Fruit fly (Drosophila melanogaster) whole organism, embryonic: Measurements from ENCODE around the gene CG2839.

Experiments used
- Atf3 ChIP-seq: fragments of 200-800 bp; sonication (Bioruptor generic); optimal IDR thresholded peaks from 3 replicates; lab custom pipeline; 2016; ENCODE audit warnings: missing biosample characterization, missing genetic modification characterization
- CG10274 ChIP-seq: fragments of 200-800 bp; sonication (Bioruptor generic); optimal IDR thresholded peaks from 3 replicates; lab custom pipeline; 2017; ENCODE audit warnings: missing biosample characterization, mild to moderate bottlenecking, missing genetic modification characterization
- CG11696 ChIP-seq: fragments of 200-800 bp; sonication (Bioruptor generic); IDR thresholded peaks from 2 replicates; pipeline ENCODE4 v1.3.6; 2022; ENCODE audit warnings: missing biosample characterization, missing genetic modification characterization
- CG12104 ChIP-seq: fragments of 200-800 bp; sonication (Bioruptor generic); optimal IDR thresholded peaks from 3 replicates; lab custom pipeline; 2016; ENCODE audit warnings: missing biosample characterization, missing genetic modification characterization
- CG14710 ChIP-seq: fragments of 200-800 bp; sonication (Bioruptor generic); optimal IDR thresholded peaks from 3 replicates; lab custom pipeline; 2019; ENCODE audit warnings: missing biosample characterization, mild to moderate bottlenecking, missing genetic modification characterization, moderate library complexity
- CG15601 ChIP-seq: fragments of 200-800 bp; sonication (Bioruptor generic); optimal IDR thresholded peaks from 3 replicates; lab custom pipeline; 2019; ENCODE audit warnings: missing biosample characterization, mild to moderate bottlenecking, missing genetic modification characterization, moderate library complexity
- CG1602 ChIP-seq: fragments of 200-800 bp; sonication (Bioruptor generic); optimal IDR thresholded peaks from 3 replicates; lab custom pipeline; 2016; ENCODE audit warnings: missing biosample characterization, missing genetic modification characterization
- CG17568 ChIP-seq: fragments of 200-800 bp; sonication (Bioruptor generic); optimal IDR thresholded peaks from 2 replicates; lab custom pipeline; 2018; ENCODE audit warnings: missing biosample characterization, mild to moderate bottlenecking, missing genetic modification characterization, moderate library complexity
- CG2129 ChIP-seq: fragments of 200-800 bp; sonication (Bioruptor generic); IDR thresholded peaks from 2 replicates; pipeline ENCODE4 v1.3.6; 2022; ENCODE audit warnings: missing biosample characterization, missing genetic modification characterization; ENCODE audit not compliant: partially characterized antibody
- CG2889 ChIP-seq: fragments of 200-800 bp; sonication (Bioruptor generic); IDR thresholded peaks from 3 replicates; pipeline ENCODE4 v1.3.6; 2022; ENCODE audit warnings: missing biosample characterization, missing genetic modification characterization
- CG4282 ChIP-seq: fragments of 200-800 bp; sonication (Bioruptor generic); optimal IDR thresholded peaks from 2 replicates; lab custom pipeline; 2016; ENCODE audit warnings: missing biosample characterization, missing genetic modification characterization
- CG4328 ChIP-seq: fragments of 200-800 bp; sonication (Bioruptor generic); optimal IDR thresholded peaks from 3 replicates; lab custom pipeline; 2017; ENCODE audit warnings: missing biosample characterization, missing genetic modification reagents, missing genetic modification characterization
- CG4404 ChIP-seq: fragments of 200-800 bp; sonication (Bioruptor generic); IDR thresholded peaks from 2 replicates; pipeline ENCODE4 v1.3.6; 2022; ENCODE audit warnings: missing biosample characterization, missing genetic modification characterization
- CG4617 ChIP-seq: fragments of 200-800 bp; sonication (Bioruptor generic); optimal IDR thresholded peaks from 3 replicates; lab custom pipeline; 2016; ENCODE audit warnings: missing biosample characterization, missing genetic modification characterization, borderline replicate concordance
- CG4854 ChIP-seq: fragments of 200-800 bp; sonication (Bioruptor generic); optimal IDR thresholded peaks from 2 replicates; lab custom pipeline; 2016; ENCODE audit warnings: missing biosample characterization, missing genetic modification characterization, inconsistent platforms
- CG6272 ChIP-seq: fragments of 200-800 bp; sonication (Bioruptor generic); IDR thresholded peaks from 2 replicates; pipeline ENCODE4 v1.3.6; 2022; ENCODE audit warnings: missing biosample characterization, missing genetic modification characterization
- CG7745 ChIP-seq: fragments of 200-800 bp; sonication (Bioruptor generic); optimal IDR thresholded peaks from 2 replicates; lab custom pipeline; 2018; ENCODE audit warnings: missing biosample characterization, mild to moderate bottlenecking, missing genetic modification characterization, moderate library complexity
- CG7928 ChIP-seq: fragments of 200-800 bp; sonication (Bioruptor generic); optimal IDR thresholded peaks from 2 replicates; lab custom pipeline; 2017; ENCODE audit warnings: missing biosample characterization, mild to moderate bottlenecking, missing genetic modification characterization
- CG7987 ChIP-seq: fragments of 200-800 bp; sonication (Bioruptor generic); optimal IDR thresholded peaks from 2 replicates; lab custom pipeline; 2018; ENCODE audit warnings: missing biosample characterization, mild to moderate bottlenecking, missing genetic modification characterization, moderate library complexity
- CG9797 ChIP-seq: fragments of 200-800 bp; sonication (Bioruptor generic); optimal IDR thresholded peaks from 3 replicates; lab custom pipeline; 2018; ENCODE audit warnings: missing biosample characterization, mild to moderate bottlenecking, missing genetic modification characterization
- CrebB ChIP-seq: fragments of 200-800 bp; sonication (Bioruptor generic); optimal IDR thresholded peaks from 3 replicates; lab custom pipeline; 2018; ENCODE audit warnings: missing biosample characterization, mild to moderate bottlenecking, missing genetic modification characterization
- Ets65A ChIP-seq: fragments of 200-800 bp; sonication (Bioruptor generic); peaks from one replicate; lab custom pipeline; 2016; ENCODE audit warnings: missing biosample characterization, missing genetic modification characterization
- HLH4C ChIP-seq: fragments of 200-800 bp; sonication (Bioruptor generic); IDR thresholded peaks from 3 replicates; pipeline ENCODE4 v1.3.6; 2022; ENCODE audit warnings: missing biosample characterization, missing genetic modification characterization; ENCODE audit not compliant: partially characterized antibody
- HmgZ ChIP-seq: fragments of 200-800 bp; sonication (Bioruptor generic); optimal IDR thresholded peaks from 2 replicates; lab custom pipeline; 2018; ENCODE audit warnings: missing biosample characterization, mild to moderate bottlenecking, missing genetic modification characterization
- Hr39 ChIP-seq: fragments of >200 bp; optimal IDR thresholded peaks from 2 replicates; lab custom pipeline; 2017
- Lim3 ChIP-seq: fragments of 200-800 bp; sonication (Bioruptor generic); IDR thresholded peaks from 2 replicates; pipeline ENCODE4 v1.3.6; 2022; ENCODE audit warnings: missing biosample characterization, missing genetic modification characterization
- Nf-YC ChIP-seq: fragments of 200-800 bp; optimal IDR thresholded peaks from 3 replicates; lab custom pipeline; 2019; ENCODE audit warnings: missing biosample characterization, mild to moderate bottlenecking, missing genetic modification characterization, moderate library complexity
- NfI ChIP-seq: fragments of 200-800 bp; sonication (Bioruptor generic); optimal IDR thresholded peaks from 3 replicates; lab custom pipeline; 2018; ENCODE audit warnings: missing biosample characterization, mild to moderate bottlenecking, missing genetic modification characterization, moderate library complexity
- Oli ChIP-seq: fragments of 200-800 bp; sonication (Bioruptor generic); optimal IDR thresholded peaks from 2 replicates; lab custom pipeline; 2018; ENCODE audit warnings: missing biosample characterization, mild to moderate bottlenecking, missing genetic modification characterization, moderate library complexity
- PHDP ChIP-seq: fragments of 200-800 bp; sonication (Bioruptor generic); optimal IDR thresholded peaks from 3 replicates; lab custom pipeline; 2018; ENCODE audit warnings: missing biosample characterization, mild to moderate bottlenecking, missing genetic modification characterization, moderate library complexity
- Six4 ChIP-seq: fragments of 200-800 bp; sonication (Bioruptor generic); optimal IDR thresholded peaks from 2 replicates; lab custom pipeline; 2016; ENCODE audit warnings: missing biosample characterization, missing genetic modification characterization
- aop ChIP-seq: fragments of 200-800 bp; sonication (Bioruptor generic); IDR thresholded peaks from 2 replicates; pipeline ENCODE4 v1.3.6; 2022; ENCODE audit warnings: missing biosample characterization, missing genetic modification characterization
- ase ChIP-seq: fragments of 200-800 bp; sonication (Bioruptor generic); IDR thresholded peaks from 3 replicates; pipeline ENCODE4 v1.3.6; 2022; ENCODE audit warnings: missing biosample characterization, missing genetic modification characterization
- az2 ChIP-seq: fragments of 200-800 bp; sonication (Bioruptor generic); optimal IDR thresholded peaks from 3 replicates; lab custom pipeline; 2016; ENCODE audit warnings: missing biosample characterization, missing genetic modification characterization
- chif ChIP-seq, 2 experiments: fragments of 200-800 bp; sonication (Bioruptor generic); optimal IDR thresholded peaks; 3 replicates each; lab custom pipeline; 2016; ENCODE audit warnings: missing biosample characterization in 2 of 2, missing genetic modification characterization in 2 of 2
- crc ChIP-seq: fragments of 200-800 bp; sonication (Bioruptor generic); optimal IDR thresholded peaks from 2 replicates; lab custom pipeline; 2016; ENCODE audit warnings: missing biosample characterization, missing genetic modification characterization
- dan ChIP-seq: fragments of 200-800 bp; sonication (Bioruptor generic); IDR thresholded peaks from 2 replicates; pipeline ENCODE4 v1.3.6; 2022; ENCODE audit warnings: missing biosample characterization, missing genetic modification characterization
- dm ChIP-seq: fragments of 200-800 bp; sonication (Bioruptor generic); optimal IDR thresholded peaks from 3 replicates; lab custom pipeline; 2016; ENCODE audit warnings: missing biosample characterization, missing genetic modification characterization
- ems ChIP-seq: fragments of 200-800 bp; sonication (Bioruptor generic); optimal IDR thresholded peaks from 3 replicates; lab custom pipeline; 2016; ENCODE audit warnings: missing biosample characterization, missing genetic modification characterization
- grau ChIP-seq: fragments of 200-800 bp; optimal IDR thresholded peaks from 3 replicates; lab custom pipeline; 2019; ENCODE audit warnings: missing biosample characterization, mild to moderate bottlenecking, missing genetic modification characterization, moderate library complexity
- gro ChIP-seq: fragments of 200-800 bp; sonication (Bioruptor generic); optimal IDR thresholded peaks from 2 replicates; lab custom pipeline; 2016; ENCODE audit warnings: missing biosample characterization, missing genetic modification characterization
- kah ChIP-seq: fragments of 200-800 bp; sonication (Bioruptor generic); optimal IDR thresholded peaks from 2 replicates; lab custom pipeline; 2018; ENCODE audit warnings: missing biosample characterization, mild to moderate bottlenecking, missing genetic modification characterization
- kni ChIP-seq: fragments of 200-800 bp; sonication (Bioruptor generic); optimal IDR thresholded peaks from 3 replicates; lab custom pipeline; 2017; ENCODE audit warnings: mild to moderate bottlenecking, missing biosample characterization, missing genetic modification reagents, missing genetic modification characterization
- org-1 ChIP-seq: fragments of 200-800 bp; sonication (Bioruptor generic); optimal IDR thresholded peaks from 2 replicates; lab custom pipeline; 2017; ENCODE audit warnings: missing biosample characterization, missing genetic modification characterization
- pho ChIP-seq: fragments of 200-800 bp; sonication (Bioruptor generic); optimal IDR thresholded peaks from 2 replicates; lab custom pipeline; 2016; ENCODE audit warnings: missing biosample characterization, missing genetic modification characterization
- phol ChIP-seq: fragments of 200-800 bp; sonication (Bioruptor generic); optimal IDR thresholded peaks from 3 replicates; lab custom pipeline; 2018; ENCODE audit warnings: missing biosample characterization, mild to moderate bottlenecking, missing genetic modification characterization, moderate library complexity
- pum ChIP-seq: fragments of 200-800 bp; sonication (Bioruptor generic); optimal IDR thresholded peaks from 2 replicates; lab custom pipeline; 2016; ENCODE audit warnings: missing biosample characterization, missing genetic modification characterization
- ro ChIP-seq: fragments of 200-800 bp; sonication (Bioruptor generic); IDR thresholded peaks from 2 replicates; pipeline ENCODE4 v1.3.6; 2022; ENCODE audit warnings: missing biosample characterization, missing genetic modification characterization
- sens ChIP-seq: fragments of 200-800 bp; sonication (Bioruptor generic); peaks from one replicate; lab custom pipeline; 2016; ENCODE audit warnings: missing biosample characterization, missing genetic modification characterization
- sens-2 ChIP-seq: fragments of 200-800 bp; sonication (Bioruptor generic); IDR thresholded peaks from 2 replicates; pipeline ENCODE4 v1.3.6; 2022; ENCODE audit warnings: missing biosample characterization, missing genetic modification characterization
- slbo ChIP-seq: fragments of 200-800 bp; sonication (Bioruptor generic); IDR thresholded peaks from 2 replicates; pipeline ENCODE4 v1.3.6; 2022; ENCODE audit warnings: missing biosample characterization, missing genetic modification characterization
- stwl ChIP-seq: fragments of 200-800 bp; sonication (Bioruptor generic); optimal IDR thresholded peaks from 3 replicates; lab custom pipeline; 2018; ENCODE audit warnings: missing biosample characterization, mild to moderate bottlenecking, missing genetic modification characterization, moderate library complexity
- tio ChIP-seq: fragments of 200-800 bp; sonication (Bioruptor generic); optimal IDR thresholded peaks from 2 replicates; lab custom pipeline; 2017; ENCODE audit warnings: missing biosample characterization, missing genetic modification characterization, inconsistent platforms

Gene CG2839

DNA sequence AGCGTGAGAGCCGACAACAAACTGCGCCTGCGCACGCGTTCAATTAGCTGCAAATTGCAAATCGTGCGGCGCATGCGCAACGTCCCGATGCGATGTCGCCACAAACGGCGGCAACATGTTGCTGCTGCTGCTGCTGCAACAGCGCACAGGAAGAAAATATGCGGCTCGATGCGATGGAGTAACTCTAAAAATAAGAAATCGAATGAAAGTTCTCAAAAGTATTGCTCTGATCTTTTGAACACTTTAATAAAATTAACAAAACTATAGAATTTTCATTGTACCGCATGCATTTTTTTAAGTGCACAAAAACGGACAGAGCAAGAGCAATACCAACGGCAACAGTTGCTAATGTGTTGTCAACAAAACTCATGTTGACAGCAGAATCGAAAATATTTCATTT is 19.3 kb upstream of the CG2839 start (continued):
- TF ChIP-seq az2 (GFP tag; lab: Kevin White, UChicago) (peak; percentile 31), ems (GFP tag; lab: Kevin White, UChicago) (no peak), ase (GFP tag; lab: Robert Waterston, UW) (no peak), Six4 (GFP tag; lab: Kevin White, UChicago) (no peak), HmgZ (tag; lab: Kevin White, UChicago) (no peak), CG4854 (GFP tag; lab: Kevin White, UChicago) (no peak), kni (GFP tag; lab: Kevin White, UChicago) (no peak), Nf-YC (no peak), CG7987 (GFP tag; lab: Kevin White, UChicago) (no peak), gro (no peak), HLH4C (GFP tag; lab: Robert Waterston, UW) (no peak), grau (tag; lab: Kevin White, UChicago) (no peak), dm (no peak), CG2129 (GFP tag; lab: Robert Waterston, UW) (no peak), CG7745 (tag; lab: Kevin White, UChicago) (no peak), CrebB (tag; lab: Kevin White, UChicago) (no peak), Ets65A (GFP tag; lab: Kevin White, UChicago) (no peak), pho (GFP tag; lab: Kevin White, UChicago) (no peak), ro (GFP tag; lab: Robert Waterston, UW) (no peak), CG17568 (GFP tag; lab: Kevin White, UChicago) (no peak), NfI (GFP tag; lab: Kevin White, UChicago) (no peak), tio (peak; percentile 36), dan (GFP tag; lab: Robert Waterston, UW) (peak; percentile 62; the same call in 1 of the 2 replicates), CG1602 (peak; percentile 29), pum (peak; percentile 21), CG2889 (GFP tag; lab: Robert Waterston, UW) (no peak), CG4282 (no peak), Lim3 (GFP tag; lab: Robert Waterston, UW) (no peak), aop (GFP tag; lab: Robert Waterston, UW) (no peak), Hr39 (lab: Kevin White, UChicago) (no peak), sens-2 (GFP tag; lab: Robert Waterston, UW) (peak; percentile 76), Oli (tag; lab: Kevin White, UChicago) (peak; percentile 0), phol (tag; lab: Kevin White, UChicago) (peak; percentile 57), Atf3 (peak; percentile 20), CG4328 (GFP tag; lab: Kevin White, UChicago) (no peak), org-1 (GFP tag; lab: Kevin White, UChicago) (peak; percentile 17), slbo (no peak), crc (GFP tag; lab: Kevin White, UChicago) (no peak), stwl (no peak), CG10274 (no peak), CG4404 (GFP tag; lab: Robert Waterston, UW) (peak; percentile 76), CG12104 (GFP tag; lab: Kevin White, UChicago) (no peak), kah (GFP tag; lab: Kevin White, UChicago) (no peak), CG14710 (tag; lab: Kevin White, UChicago) (peak; percentile 42), CG6272 (GFP tag; lab: Robert Waterston, UW) (no peak), CG11696 (GFP tag; lab: Robert Waterston, UW) (no peak), chif (GFP tag; optimal IDR thresholded peaks at IDR 0.05; lab: Kevin White, UChicago) (peak; percentile 25 to 58), PHDP (tag; lab: Kevin White, UChicago) (no peak), CG15601 (tag; lab: Kevin White, UChicago) (peak; percentile 1), CG7928 (no peak), CG4617 (GFP tag; lab: Kevin White, UChicago) (no peak), CG9797 (GFP tag; lab: Kevin White, UChicago) (no peak), sens (GFP tag; lab: Kevin White, UChicago) (peak; percentile 75)
